Worm (Caenorhabditis elegans): ENCODE measurements around the gene C25F9.13.

DNA sequence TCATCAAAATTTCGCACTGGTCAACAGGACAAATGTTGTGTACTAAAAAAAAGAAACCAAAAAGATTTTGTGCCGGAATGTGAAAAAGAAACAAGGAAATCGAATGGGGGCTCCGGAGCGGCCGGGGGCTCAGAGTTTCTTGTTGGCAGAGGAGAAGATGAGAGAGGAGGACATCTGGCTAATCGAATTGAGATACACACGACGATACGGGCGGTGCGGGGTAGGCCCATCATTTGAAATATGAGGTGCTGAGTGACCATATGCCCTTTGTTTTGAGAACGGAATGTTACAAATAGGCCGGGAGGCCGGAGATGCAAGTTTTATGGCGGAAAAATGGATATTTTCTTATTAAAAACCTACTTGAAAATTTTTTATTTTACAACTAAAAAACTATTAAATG lies 40.7 kb downstream of the C25F9.13 start:
- TF ChIP-seq dpff-1 (tag; optimal IDR thresholded peaks at IDR 0.05): no peak
- no peak for TF ChIP-seq sdz-38 (tag; optimal IDR thresholded peaks at IDR 0.05)

Data from whole organism, young adult.